Worm (Caenorhabditis elegans) whole organism, L2 larva: ENCODE measurements around the gene lbp-3.

ENCODE experiments used
- F13H6.1 ChIP-seq: sonication (generic microtip); optimal IDR thresholded peaks from 2 replicates; lab custom pipeline; 2016; ENCODE audit warnings: missing genetic modification characterization, missing compliant biosample characterization
- R02D3.7 ChIP-seq: fragments of 150-350 bp; optimal IDR thresholded peaks from 2 replicates; lab custom pipeline; 2014; ENCODE audit warnings: missing biosample characterization, missing genetic modification characterization
- Y55F3AM.14 ChIP-seq: fragments of 200-800 bp; sonication (Bioruptor generic); optimal IDR thresholded peaks from 2 replicates; lab custom pipeline; 2018; ENCODE audit warnings: mild to moderate bottlenecking, missing genetic modification characterization, missing compliant biosample characterization
- ZK546.5 ChIP-seq: sonication (generic microtip); optimal IDR thresholded peaks from 2 replicates; lab custom pipeline; 2017; ENCODE audit warnings: missing biosample characterization, missing genetic modification characterization
- alr-1 ChIP-seq: fragments of 150-350 bp; optimal IDR thresholded peaks from 2 replicates; lab custom pipeline; 2014; ENCODE audit warnings: missing biosample characterization, missing genetic modification characterization
- aly-2 ChIP-seq: fragments of 150-350 bp; optimal IDR thresholded peaks from 2 replicates; lab custom pipeline; 2014; ENCODE audit warnings: missing biosample characterization, missing genetic modification characterization
- ama-1 ChIP-seq: fragments of 150-350 bp; optimal IDR thresholded peaks from 2 replicates; lab custom pipeline; 2018; ENCODE audit warnings: inconsistent platforms
- ceh-82 ChIP-seq: fragments of 150-350 bp; optimal IDR thresholded peaks from 2 replicates; lab custom pipeline; 2014; ENCODE audit warnings: missing biosample characterization, missing genetic modification characterization
- crh-2 ChIP-seq: sonication (generic microtip); optimal IDR thresholded peaks from 2 replicates; lab custom pipeline; 2017; ENCODE audit warnings: missing biosample characterization, missing genetic modification characterization
- egl-27 ChIP-seq: sonication (generic microtip); optimal IDR thresholded peaks from 3 replicates; lab custom pipeline; 2017; ENCODE audit warnings: missing biosample characterization, missing genetic modification reagents, missing genetic modification characterization
- elt-1 ChIP-seq: fragments of 150-350 bp; optimal IDR thresholded peaks from 2 replicates; lab custom pipeline; 2014; ENCODE audit warnings: missing biosample characterization, missing genetic modification characterization
- elt-3 ChIP-seq: sonication (generic microtip); optimal IDR thresholded peaks from 2 replicates; lab custom pipeline; 2017; ENCODE audit warnings: missing biosample characterization, missing genetic modification characterization
- lin-11 ChIP-seq: fragments of 150-350 bp; sonication (generic microtip); optimal IDR thresholded peaks from 2 replicates; lab custom pipeline; 2014; ENCODE audit warnings: missing biosample characterization, missing genetic modification characterization, inconsistent platforms, mixed read lengths
- lin-39 ChIP-seq: fragments of 150-350 bp; optimal IDR thresholded peaks from 2 replicates; lab custom pipeline; 2014; ENCODE audit warnings: missing biosample characterization, missing genetic modification reagents, missing genetic modification characterization
- lsy-2 ChIP-seq, 2 experiments: fragments of 150-350 bp in 1 of 2; sonication (generic microtip) in 1 of 2; optimal IDR thresholded peaks; 2 replicates each; lab custom pipeline; 2014 to 2017; ENCODE audit warnings: missing biosample characterization in 2 of 2, missing genetic modification characterization in 2 of 2
- mab-5 ChIP-seq: fragments of 150-350 bp; optimal IDR thresholded peaks from 2 replicates; lab custom pipeline; 2014; ENCODE audit warnings: missing biosample characterization, missing genetic modification characterization
- mbf-1 ChIP-seq: sonication (generic microtip); optimal IDR thresholded peaks from 2 replicates; lab custom pipeline; 2017; ENCODE audit warnings: missing biosample characterization, missing genetic modification characterization
- mdl-1 ChIP-seq, 2 experiments: fragments of 150-350 bp in 1 of 2; sonication (generic microtip) in 1 of 2; optimal IDR thresholded peaks; 2 replicates each; lab custom pipeline; 2017; ENCODE audit warnings: missing biosample characterization in 2 of 2, missing genetic modification characterization in 2 of 2
- nhr-129 ChIP-seq: fragments of 150-350 bp; optimal IDR thresholded peaks from 2 replicates; lab custom pipeline; 2014; ENCODE audit warnings: missing biosample characterization, missing genetic modification characterization
- nhr-21 ChIP-seq: fragments of 150-350 bp; optimal IDR thresholded peaks from 2 replicates; lab custom pipeline; 2014; ENCODE audit warnings: missing biosample characterization, missing genetic modification characterization
- nhr-23 ChIP-seq: fragments of 150-350 bp; optimal IDR thresholded peaks from 2 replicates; lab custom pipeline; 2014; ENCODE audit warnings: missing biosample characterization, missing genetic modification reagents, missing genetic modification characterization
- nhr-237 ChIP-seq: fragments of 150-350 bp; optimal IDR thresholded peaks from 2 replicates; lab custom pipeline; 2014; ENCODE audit warnings: missing biosample characterization, missing genetic modification characterization
- nhr-25 ChIP-seq: fragments of 150-350 bp; sonication (generic microtip); optimal IDR thresholded peaks from 3 replicates; lab custom pipeline; 2014; ENCODE audit warnings: missing biosample characterization, missing genetic modification characterization
- nhr-6 ChIP-seq: fragments of 150-350 bp; optimal IDR thresholded peaks from 2 replicates; lab custom pipeline; 2014; ENCODE audit warnings: missing biosample characterization, missing genetic modification characterization
- peb-1 ChIP-seq: fragments of 150-350 bp; optimal IDR thresholded peaks from 2 replicates; lab custom pipeline; 2014; ENCODE audit warnings: missing biosample characterization, missing genetic modification characterization
- sem-4 ChIP-seq: fragments of 150-350 bp; optimal IDR thresholded peaks from 2 replicates; lab custom pipeline; 2014; ENCODE audit warnings: missing biosample characterization, missing genetic modification reagents, missing genetic modification characterization
- sma-3 ChIP-seq: sonication (generic microtip); optimal IDR thresholded peaks from 2 replicates; lab custom pipeline; 2016; ENCODE audit warnings: missing genetic modification reagents, missing genetic modification characterization, missing compliant biosample characterization
- sma-9 ChIP-seq, 2 experiments: fragments of 150-350 bp in 1 of 2; sonication (generic microtip) in 1 of 2; optimal IDR thresholded peaks; 2 replicates each; lab custom pipeline; 2014 to 2016; ENCODE audit warnings: missing genetic modification characterization in 2 of 2, mild to moderate bottlenecking in 1 of 2, missing biosample characterization in 1 of 2, missing compliant biosample characterization in 1 of 2, missing genetic modification reagents in 1 of 2, moderate library complexity in 1 of 2
- snpc-4 ChIP-seq: fragments of 150-350 bp; optimal IDR thresholded peaks from 2 replicates; lab custom pipeline; 2014; ENCODE audit warnings: missing biosample characterization, missing genetic modification characterization
- unc-39 ChIP-seq: fragments of 150-350 bp; optimal IDR thresholded peaks from 2 replicates; lab custom pipeline; 2014; ENCODE audit warnings: missing biosample characterization, missing genetic modification characterization
- unc-62 ChIP-seq: fragments of 150-350 bp; optimal IDR thresholded peaks from 2 replicates; lab custom pipeline; 2014; ENCODE audit warnings: missing biosample characterization, missing genetic modification reagents, missing genetic modification characterization
- zag-1 ChIP-seq: fragments of 150-350 bp; optimal IDR thresholded peaks from 2 replicates; lab custom pipeline; 2014; ENCODE audit warnings: missing biosample characterization, missing genetic modification characterization
- ztf-1 ChIP-seq: fragments of 200-800 bp; sonication (Bioruptor generic); conservative IDR thresholded peaks from 2 replicates; pipeline ENCODE4 v1.3.6; 2022; ENCODE audit warnings: missing genetic modification characterization, missing compliant biosample characterization
- ztf-11 ChIP-seq: sonication (generic microtip); optimal IDR thresholded peaks from 2 replicates; lab custom pipeline; 2017; ENCODE audit warnings: missing biosample characterization, missing genetic modification characterization
- ztf-4 ChIP-seq: fragments of 150-350 bp; optimal IDR thresholded peaks from 2 replicates; lab custom pipeline; 2014; ENCODE audit warnings: missing biosample characterization, missing genetic modification characterization

Gene lbp-3

ce11 chrX:3247768-3248167 is 9.4 kb upstream of the lbp-3 start:
- no peak for TF ChIP-seq snpc-4 (tag; lab: Kevin White, UChicago)
- no peak for TF ChIP-seq nhr-6 (tag; lab: Kevin White, UChicago)
- no peak for TF ChIP-seq ztf-4 (tag; lab: Kevin White, UChicago)
- no peak for TF ChIP-seq unc-39 (tag; lab: Kevin White, UChicago)
- TF ChIP-seq crh-2 (tag; lab: Kevin White, UChicago) = no peak
- TF ChIP-seq elt-1 (tag; lab: Kevin White, UChicago) = no peak
- TF ChIP-seq nhr-21 (tag; lab: Kevin White, UChicago) = no peak
- no peak for TF ChIP-seq lsy-2 (tag; optimal IDR thresholded peaks at IDR 0.05; lab: Kevin White, UChicago)
- no peak for TF ChIP-seq ztf-1 (GFP tag; lab: Robert Waterston, UW)
- no peak for TF ChIP-seq ZK546.5
- no peak for TF ChIP-seq sem-4 (tag; lab: Kevin White, UChicago)
- TF ChIP-seq R02D3.7 = no peak
- no peak for TF ChIP-seq nhr-237 (tag; lab: Kevin White, UChicago)
- no peak for TF ChIP-seq egl-27 (tag; lab: Kevin White, UChicago)
- no peak for TF ChIP-seq unc-62 (GFP tag; lab: Kevin White, UChicago)
- TF ChIP-seq F13H6.1 = no peak
- no peak for TF ChIP-seq nhr-23
- no peak for TF ChIP-seq Y55F3AM.14 (GFP tag; lab: Kevin White, UChicago)

ce11 chrX:3250481-3251091 is 6.6 kb upstream of the lbp-3 start, which contains the start of gene pqn-37:
pqn-37 (minus strand) TSS chrX:3250531.
- TF ChIP-seq nhr-25 (tag; lab: Kevin White, UChicago) (peak; percentile 64), nhr-21 (tag; lab: Kevin White, UChicago) (no peak)

- TF ChIP-seq lin-11 (tag; lab: Kevin White, UChicago) = no peak
- no peak for TF ChIP-seq unc-39 (tag; lab: Kevin White, UChicago)
- no peak for TF ChIP-seq ztf-1 (GFP tag; lab: Robert Waterston, UW)
- TF ChIP-seq sma-9 (GFP tag; optimal IDR thresholded peaks at IDR 0.05; lab: Kevin White, UChicago) = no peak
- no peak for TF ChIP-seq sma-9 (tag; optimal IDR thresholded peaks at IDR 0.05; lab: Kevin White, UChicago)
- TF ChIP-seq lin-39 (tag; lab: Kevin White, UChicago) = no peak
- TF ChIP-seq mbf-1 = no peak
- no peak for TF ChIP-seq peb-1 (tag; lab: Kevin White, UChicago)
- TF ChIP-seq nhr-25 (tag; lab: Kevin White, UChicago) = no peak
- TF ChIP-seq sem-4 (tag; lab: Kevin White, UChicago) = no peak
- no peak for TF ChIP-seq Y55F3AM.14 (GFP tag; lab: Kevin White, UChicago)
- TF ChIP-seq R02D3.7 = no peak
Measured at ce11 chrX:3252500-3252899, 4.7 kb upstream of the lbp-3 start, which contains the start of gene tba-9. tba-9 (plus strand) TSS chrX:3252800.

ce11 chrX:3258842-3259241 is 1.7 kb downstream of the lbp-3 start, which contains the start of gene lbp-1:
lbp-1 (plus strand) TSS chrX:3259142.
- TF ChIP-seq ztf-11 (no peak), lin-39 (tag; lab: Kevin White, UChicago) (no peak), ztf-4 (tag; lab: Kevin White, UChicago) (no peak), elt-1 (tag; lab: Kevin White, UChicago) (no peak)

- no peak for TF ChIP-seq alr-1 (tag; lab: Kevin White, UChicago)
- TF ChIP-seq elt-1 (tag; lab: Kevin White, UChicago) = no peak
- TF ChIP-seq ceh-82 (tag; lab: Kevin White, UChicago) = no peak
- TF ChIP-seq mab-5 (tag; lab: Kevin White, UChicago) = peak; percentile 3
- TF ChIP-seq nhr-129 = peak; percentile 53
- no peak for TF ChIP-seq sma-3 (GFP tag; lab: Kevin White, UChicago)
- no peak for TF ChIP-seq crh-2 (tag; lab: Kevin White, UChicago)
- no peak for TF ChIP-seq mbf-1
- no peak for TF ChIP-seq snpc-4 (tag; lab: Kevin White, UChicago)
- no peak for TF ChIP-seq sma-9 (GFP tag; optimal IDR thresholded peaks at IDR 0.05; lab: Kevin White, UChicago)
- TF ChIP-seq sma-9 (tag; optimal IDR thresholded peaks at IDR 0.05; lab: Kevin White, UChicago) = no peak
Measured at ce11 chrX:3260509-3260908, 3.3 kb downstream of the lbp-3 start, which contains the start of gene lbp-2. lbp-2 (plus strand) TSS chrX:3260610.

- TF ChIP-seq ama-1 (lab: Kevin White, UChicago) (no peak), mdl-1 (tag; optimal IDR thresholded peaks at IDR 0.05; lab: Kevin White, UChicago) (no peak), peb-1 (tag; lab: Kevin White, UChicago) (no peak), aly-2 (tag; lab: Kevin White, UChicago) (no peak), elt-3 (no peak), zag-1 (no peak)
Measured at ce11 chrX:3262600-3262999, 5.4 kb downstream of the lbp-3 start, which contains the start of gene fbxb-71. fbxb-71 (plus strand) TSS chrX:3262900.
